Fruit fly (Drosophila melanogaster) whole organism, pupa: ENCODE results near the gene CG13282.

ENCODE experiments used
- CG10348 ChIP-seq: fragments of 200-800 bp; sonication (Bioruptor generic); IDR thresholded peaks from 2 replicates; pipeline ENCODE4 v1.3.6; 2022; ENCODE audit warnings: missing biosample characterization, missing genetic modification characterization
- CG12605 ChIP-seq: fragments of 200-800 bp; sonication (Bioruptor generic); IDR thresholded peaks from 2 replicates; pipeline ENCODE4 v1.3.6; 2022; ENCODE audit warnings: missing biosample characterization, missing genetic modification characterization
- CG13204 ChIP-seq: fragments of 200-800 bp; sonication (Bioruptor generic); optimal IDR thresholded peaks from 2 replicates; lab custom pipeline; 2018; ENCODE audit warnings: missing biosample characterization, mild to moderate bottlenecking, missing genetic modification characterization, moderate library complexity
- CG14655 ChIP-seq: fragments of 200-800 bp; sonication (Bioruptor generic); optimal IDR thresholded peaks from 3 replicates; lab custom pipeline; 2017; ENCODE audit warnings: mild to moderate bottlenecking, missing biosample characterization, missing genetic modification reagents, missing genetic modification characterization
- CG15710 ChIP-seq: fragments of 200-800 bp; sonication (Bioruptor generic); optimal IDR thresholded peaks from 2 replicates; lab custom pipeline; 2018; ENCODE audit warnings: missing biosample characterization, mild to moderate bottlenecking, missing genetic modification characterization, moderate library complexity
- CG17806 ChIP-seq: fragments of 200-800 bp; sonication (Bioruptor generic); optimal IDR thresholded peaks from 2 replicates; lab custom pipeline; 2018; ENCODE audit warnings: missing biosample characterization, mild to moderate bottlenecking, missing genetic modification characterization, moderate library complexity
- CG32121 ChIP-seq: fragments of 200-800 bp; sonication (Bioruptor generic); IDR thresholded peaks from 2 replicates; pipeline ENCODE4 v1.3.6; 2022; ENCODE audit warnings: missing biosample characterization, missing genetic modification characterization
- CG34367 ChIP-seq: fragments of 200-800 bp; sonication (Bioruptor generic); optimal IDR thresholded peaks from 2 replicates; lab custom pipeline; 2018; ENCODE audit warnings: missing biosample characterization, mild to moderate bottlenecking, missing genetic modification characterization
- CG4496 ChIP-seq: fragments of 200-800 bp; sonication (Bioruptor generic); IDR thresholded peaks from 3 replicates; pipeline ENCODE4 v1.3.6; 2022; ENCODE audit warnings: missing biosample characterization, missing genetic modification characterization
- CG8159 ChIP-seq: fragments of 200-800 bp; sonication (Bioruptor generic); optimal IDR thresholded peaks from 3 replicates; lab custom pipeline; 2018; ENCODE audit warnings: missing biosample characterization, mild to moderate bottlenecking, missing genetic modification characterization, moderate library complexity
- CG8301 ChIP-seq: fragments of 200-800 bp; sonication (Bioruptor generic); optimal IDR thresholded peaks from 2 replicates; lab custom pipeline; 2018; ENCODE audit warnings: missing biosample characterization, mild to moderate bottlenecking, missing genetic modification characterization
- CG9948 ChIP-seq: fragments of 200-800 bp; sonication (Bioruptor generic); optimal IDR thresholded peaks from 2 replicates; lab custom pipeline; 2018; ENCODE audit warnings: missing biosample characterization, mild to moderate bottlenecking, missing genetic modification characterization, moderate library complexity
- D1 ChIP-seq: fragments of 200-800 bp; sonication (Bioruptor generic); optimal IDR thresholded peaks from 2 replicates; lab custom pipeline; 2018; ENCODE audit warnings: missing biosample characterization, mild to moderate bottlenecking, missing genetic modification characterization, moderate library complexity
- EcR ChIP-seq: fragments of 200-800 bp; sonication (Bioruptor generic); optimal IDR thresholded peaks from 3 replicates; lab custom pipeline; 2019; ENCODE audit warnings: missing biosample characterization, missing genetic modification characterization, mild to moderate bottlenecking, moderate library complexity, missing genetic modification reagents
- Ets98B ChIP-seq: fragments of 200-800 bp; sonication (Bioruptor generic); IDR thresholded peaks from 2 replicates; pipeline ENCODE4 v1.3.6; 2022; ENCODE audit warnings: missing biosample characterization, missing genetic modification characterization
- Pif1A ChIP-seq: fragments of 200-800 bp; sonication (Bioruptor generic); optimal IDR thresholded peaks from 3 replicates; lab custom pipeline; 2016; ENCODE audit warnings: missing biosample characterization, missing genetic modification characterization
- Pif1B ChIP-seq: fragments of 200-800 bp; sonication (Bioruptor generic); optimal IDR thresholded peaks from 3 replicates; lab custom pipeline; 2016; ENCODE audit warnings: missing biosample characterization, missing genetic modification characterization
- Snoo ChIP-seq: fragments of 200-800 bp; sonication (Bioruptor generic); optimal IDR thresholded peaks from 3 replicates; lab custom pipeline; 2017; ENCODE audit warnings: missing biosample characterization, mild to moderate bottlenecking, missing genetic modification characterization, inconsistent platforms
- fd96Ca ChIP-seq: fragments of 200-800 bp; sonication (Bioruptor generic); IDR thresholded peaks from 3 replicates; pipeline ENCODE4 v1.3.6; 2022; ENCODE audit warnings: missing biosample characterization, missing genetic modification characterization
- gl ChIP-seq: fragments of 200-800 bp; sonication (Bioruptor generic); optimal IDR thresholded peaks from 2 replicates; lab custom pipeline; 2018; ENCODE audit warnings: missing biosample characterization, mild to moderate bottlenecking, missing genetic modification characterization
- rn ChIP-seq: fragments of 200-800 bp; sonication (Bioruptor generic); IDR thresholded peaks from 2 replicates; pipeline ENCODE4 v1.3.6; 2022; ENCODE audit warnings: missing biosample characterization, missing genetic modification characterization

CG13282 gene

dm6 chr2L:16817421-16818101 is 16.7 kb downstream of the CG13282 start:
- TF ChIP-seq D1 (tag; lab: Kevin White, UChicago): no peak
- TF ChIP-seq CG8159 (tag; lab: Kevin White, UChicago): peak; percentile 50
- TF ChIP-seq fd96Ca (GFP tag; lab: Robert Waterston, UW): no peak
- TF ChIP-seq CG17806: no peak
- TF ChIP-seq CG15710 (tag; lab: Kevin White, UChicago): no peak

dm6 chr2L:16816750-16817087 is 17.6 kb downstream of the CG13282 start:
- TF ChIP-seq EcR (GFP tag; lab: Kevin White, UChicago): peak; percentile 77
- no peak for TF ChIP-seq D1 (tag; lab: Kevin White, UChicago)

- TF ChIP-seq CG13204: no peak
- no peak for TF ChIP-seq D1 (tag; lab: Kevin White, UChicago)
- peak; percentile 32 for TF ChIP-seq Snoo
- TF ChIP-seq CG32121: peak; percentile 65; the same call in 1 of the 2 replicates
- TF ChIP-seq CG34367 (tag; lab: Kevin White, UChicago): peak; percentile 40
- peak; percentile 27 for TF ChIP-seq CG8301 (tag; lab: Kevin White, UChicago)
- peak; percentile 31 for TF ChIP-seq CG4496 (GFP tag; lab: Robert Waterston, UW)
- TF ChIP-seq CG12605: no peak
- TF ChIP-seq Ets98B: no peak
- TF ChIP-seq Pif1A: peak; percentile 52
- no peak for TF ChIP-seq EcR (GFP tag; lab: Kevin White, UChicago)
- TF ChIP-seq CG14655 (GFP tag; lab: Kevin White, UChicago): peak; percentile 47
- peak; percentile 16 for TF ChIP-seq CG9948 (tag; lab: Kevin White, UChicago)
- peak; percentile 37 for TF ChIP-seq CG17806
- peak; percentile 57 for TF ChIP-seq CG15710 (tag; lab: Kevin White, UChicago)
- TF ChIP-seq CG8159 (tag; lab: Kevin White, UChicago): peak; percentile 43
- no peak for TF ChIP-seq CG10348
- peak; percentile 51 for TF ChIP-seq Pif1B
- TF ChIP-seq rn (GFP tag; lab: Robert Waterston, UW): 0 out of 2 replicates have a peak, but pooled peaks have one; percentile 16
- TF ChIP-seq fd96Ca (GFP tag; lab: Robert Waterston, UW): peak; percentile 51; the same call in 2 of the 3 replicates
- TF ChIP-seq gl: peak; percentile 25
These were observed 18.1 kb downstream of the CG13282 start, which contains the start of gene mdy for dm6 chr2L:16815989-16816749. Gene mdy, plus strand, starts transcription at chr2L:16816660.

dm6 chr2L:16808752-16809151 is 25.6 kb downstream of the CG13282 start:
- TF ChIP-seq CG32121: no peak
- no peak for TF ChIP-seq EcR (GFP tag; lab: Kevin White, UChicago)
- no peak for TF ChIP-seq gl
- TF ChIP-seq D1 (tag; lab: Kevin White, UChicago): no peak
- no peak for TF ChIP-seq CG8159 (tag; lab: Kevin White, UChicago)
- no peak for TF ChIP-seq CG15710 (tag; lab: Kevin White, UChicago)
- TF ChIP-seq Ets98B: no peak
- no peak for TF ChIP-seq CG13204
- no peak for TF ChIP-seq CG14655 (GFP tag; lab: Kevin White, UChicago)
- no peak for TF ChIP-seq fd96Ca (GFP tag; lab: Robert Waterston, UW)
- TF ChIP-seq CG8301 (tag; lab: Kevin White, UChicago): no peak
- no peak for TF ChIP-seq Pif1A
- TF ChIP-seq CG12605: no peak

dm6 chr2L:16804376-16804934 is 29.8 kb downstream of the CG13282 start, which contains the start of gene CG13272:
Gene CG13272, plus strand, starts transcription at chr2L:16804884.
- no peak for TF ChIP-seq EcR (GFP tag; lab: Kevin White, UChicago)
- TF ChIP-seq CG8301 (tag; lab: Kevin White, UChicago): peak; percentile 36
- TF ChIP-seq CG14655 (GFP tag; lab: Kevin White, UChicago): peak; percentile 46

- no peak for TF ChIP-seq CG8159 (tag; lab: Kevin White, UChicago)
- no peak for TF ChIP-seq D1 (tag; lab: Kevin White, UChicago)
- TF ChIP-seq CG32121: no peak; the same call in 1 of the 2 replicates
- TF ChIP-seq CG9948 (tag; lab: Kevin White, UChicago): peak; percentile 4
- TF ChIP-seq CG17806: no peak
- no peak for TF ChIP-seq Pif1B
- no peak for TF ChIP-seq EcR (GFP tag; lab: Kevin White, UChicago)
- TF ChIP-seq CG15710 (tag; lab: Kevin White, UChicago): no peak
- TF ChIP-seq rn (GFP tag; lab: Robert Waterston, UW): no peak
- peak; percentile 7 for TF ChIP-seq Pif1A
- no peak for TF ChIP-seq CG10348
- peak; percentile 21; the same call in 1 of the 2 replicates for TF ChIP-seq CG12605
- TF ChIP-seq CG4496 (GFP tag; lab: Robert Waterston, UW): 0 out of 3 replicates have a peak, but pooled peaks have one; percentile 48
- TF ChIP-seq CG34367 (tag; lab: Kevin White, UChicago): no peak
- no peak for TF ChIP-seq gl
- TF ChIP-seq fd96Ca (GFP tag; lab: Robert Waterston, UW): no peak
- no peak for TF ChIP-seq CG14655 (GFP tag; lab: Kevin White, UChicago)
- peak; percentile 15 for TF ChIP-seq CG8301 (tag; lab: Kevin White, UChicago)
- TF ChIP-seq Ets98B: peak; percentile 34
- no peak for TF ChIP-seq Snoo
- TF ChIP-seq CG13204: no peak
These were observed 30.7 kb downstream of the CG13282 start for dm6 chr2L:16803638-16804037.
